Worm (Caenorhabditis elegans) whole organism, young adult: ENCODE measurements around the gene C46F11.4.
A peak's percentile ranks its signal among the peaks of the same experiment; 100 is the strongest.

Source experiments
- C06A6.2 ChIP-seq: fragments of 200-800 bp; sonication (Bioruptor generic); conservative IDR thresholded peaks from 2 replicates; pipeline ENCODE4 v1.3.6; 2022; ENCODE audit warnings: missing genetic modification characterization, missing compliant biosample characterization
- F52B5.7 ChIP-seq: sonication (generic microtip); optimal IDR thresholded peaks from 2 replicates; lab custom pipeline; 2016; ENCODE audit warnings: mild to moderate bottlenecking, missing genetic modification characterization, missing compliant biosample characterization
- F55B11.4 ChIP-seq: sonication (generic microtip); optimal IDR thresholded peaks from 2 replicates; lab custom pipeline; 2016; ENCODE audit warnings: missing compliant biosample characterization, missing genetic modification characterization, borderline replicate concordance; ENCODE audit not compliant: insufficient read depth
- F57C9.4 ChIP-seq: sonication (generic microtip); optimal IDR thresholded peaks from 2 replicates; lab custom pipeline; 2017; ENCODE audit warnings: mild to moderate bottlenecking, missing genetic modification characterization, missing compliant biosample characterization
- K12H6.12 ChIP-seq: fragments of 200-800 bp; sonication (Bioruptor generic); optimal IDR thresholded peaks from 2 replicates; lab custom pipeline; 2018; ENCODE audit warnings: mild to moderate bottlenecking, missing genetic modification characterization, missing compliant biosample characterization
- T26A5.8 ChIP-seq: sonication (generic microtip); optimal IDR thresholded peaks from 2 replicates; lab custom pipeline; 2016; ENCODE audit warnings: missing genetic modification characterization, missing compliant biosample characterization
- Y67H2A.10 ChIP-seq: fragments of 200-800 bp; sonication (Bioruptor generic); conservative IDR thresholded peaks from 2 replicates; pipeline ENCODE4 v1.3.6; 2022; ENCODE audit warnings: missing genetic modification reagents, missing genetic modification characterization, missing compliant biosample characterization
- Y79H2A.3 ChIP-seq: fragments of 200-800 bp; sonication (Bioruptor generic); conservative IDR thresholded peaks from 2 replicates; pipeline ENCODE4 v1.3.6; 2022; ENCODE audit warnings: missing genetic modification reagents, missing genetic modification characterization, missing compliant biosample characterization
- ama-1 ChIP-seq, 3 experiments: fragments of 150-350 bp in 1 of 3; sonication (generic microtip) in 2 of 3; optimal IDR thresholded peaks; 2 replicates each; lab custom pipeline; 2014 to 2018; ENCODE audit warnings: missing biosample characterization in 2 of 3, missing genetic modification characterization in 2 of 3, missing genetic modification reagents in 2 of 3
- aptf-2 ChIP-seq: fragments of 200-800 bp; sonication (Bioruptor generic); conservative IDR thresholded peaks from 2 replicates; pipeline ENCODE4 v1.3.6; 2022; ENCODE audit warnings: missing genetic modification reagents, missing genetic modification characterization, missing compliant biosample characterization
- aptf-3 ChIP-seq: fragments of 200-800 bp; sonication (Bioruptor generic); IDR thresholded peaks from 2 replicates; pipeline ENCODE4 v1.3.6; 2022; ENCODE audit warnings: missing genetic modification characterization, missing compliant biosample characterization
- athp-1 ChIP-seq: sonication (generic microtip); optimal IDR thresholded peaks from 2 replicates; lab custom pipeline; 2017; ENCODE audit warnings: mild to moderate bottlenecking, missing genetic modification characterization, missing compliant biosample characterization
- bed-2 ChIP-seq: fragments of 200-800 bp; sonication (Bioruptor generic); IDR thresholded peaks from 2 replicates; pipeline ENCODE4 v1.3.6; 2022; ENCODE audit warnings: missing genetic modification reagents, missing genetic modification characterization, missing compliant biosample characterization
- cebp-1 ChIP-seq, 2 experiments: fragments of 200-800 bp in 1 of 2; sonication (Bioruptor generic) in 1 of 2; sonication (generic microtip) in 1 of 2; IDR thresholded peaks in 1 of 2; optimal IDR thresholded peaks in 1 of 2; 2 replicates each; pipeline versions ENCODE4 v1.3.6 to Lab custom; 2017 to 2022; ENCODE audit warnings: missing compliant biosample characterization in 2 of 2, missing genetic modification characterization in 2 of 2, mild to moderate bottlenecking in 1 of 2, missing genetic modification reagents in 1 of 2, moderate library complexity in 1 of 2
- ceh-27 ChIP-seq: fragments of 200-800 bp; sonication (Bioruptor generic); optimal IDR thresholded peaks from 2 replicates; lab custom pipeline; 2018; ENCODE audit warnings: mild to moderate bottlenecking, missing genetic modification characterization, moderate library complexity, missing compliant biosample characterization
- ceh-40 ChIP-seq: fragments of 200-800 bp; sonication (Bioruptor generic); IDR thresholded peaks from 2 replicates; pipeline ENCODE4 v1.3.6; 2022; ENCODE audit warnings: missing genetic modification characterization, missing compliant biosample characterization
- dox-1 ChIP-seq: fragments of 200-800 bp; sonication (Bioruptor generic); IDR thresholded peaks from 2 replicates; pipeline ENCODE4 v1.3.6; 2022; ENCODE audit warnings: missing genetic modification reagents, missing genetic modification characterization, missing compliant biosample characterization
- egl-18 ChIP-seq: fragments of 200-800 bp; sonication (Bioruptor generic); IDR thresholded peaks from 2 replicates; pipeline ENCODE4 v1.3.6; 2022; ENCODE audit warnings: missing genetic modification reagents, missing genetic modification characterization, missing compliant biosample characterization
- egl-44 ChIP-seq: fragments of 200-800 bp; sonication (Bioruptor generic); IDR thresholded peaks from 2 replicates; pipeline ENCODE4 v1.3.6; 2022; ENCODE audit warnings: missing genetic modification reagents, missing genetic modification characterization, missing compliant biosample characterization
- hlh-12 ChIP-seq: sonication (generic microtip); optimal IDR thresholded peaks from 2 replicates; lab custom pipeline; 2016; ENCODE audit warnings: missing genetic modification characterization, missing compliant biosample characterization
- hlh-26 ChIP-seq: fragments of 200-800 bp; sonication (Bioruptor generic); conservative IDR thresholded peaks from 2 replicates; pipeline ENCODE4 v1.3.6; 2022; ENCODE audit warnings: missing genetic modification reagents, missing genetic modification characterization, missing compliant biosample characterization
- hmg-1.2 ChIP-seq: fragments of 200-800 bp; sonication (Bioruptor generic); IDR thresholded peaks from 2 replicates; pipeline ENCODE4 v1.3.6; 2022; ENCODE audit warnings: missing genetic modification reagents, missing genetic modification characterization, missing compliant biosample characterization
- hmg-20 ChIP-seq: fragments of 200-800 bp; sonication (Bioruptor generic); IDR thresholded peaks from 2 replicates; pipeline ENCODE4 v1.3.6; 2022; ENCODE audit warnings: missing genetic modification reagents, missing genetic modification characterization, missing compliant biosample characterization
- lag-1 ChIP-seq: fragments of 200-800 bp; sonication (Bioruptor generic); IDR thresholded peaks from 2 replicates; pipeline ENCODE4 v1.3.6; 2022; ENCODE audit warnings: missing genetic modification reagents, missing genetic modification characterization, missing compliant biosample characterization
- lin-26 ChIP-seq: fragments of 200-800 bp; sonication (Bioruptor generic); IDR thresholded peaks from 2 replicates; pipeline ENCODE4 v1.3.6; 2022; ENCODE audit warnings: missing genetic modification reagents, missing genetic modification characterization, missing compliant biosample characterization
- lin-40 ChIP-seq: sonication (generic microtip); optimal IDR thresholded peaks from 2 replicates; lab custom pipeline; 2016; ENCODE audit warnings: missing genetic modification characterization, mild to moderate bottlenecking, missing compliant biosample characterization, missing genotype, missing genetic modification reagents
- lsl-1 ChIP-seq: fragments of 200-800 bp; sonication (Bioruptor generic); optimal IDR thresholded peaks from 2 replicates; lab custom pipeline; 2018; ENCODE audit warnings: mild to moderate bottlenecking, missing genetic modification characterization, moderate library complexity, missing compliant biosample characterization
- madf-3 ChIP-seq: fragments of 200-800 bp; sonication (Bioruptor generic); IDR thresholded peaks from 2 replicates; pipeline ENCODE4 v1.3.6; 2022; ENCODE audit warnings: missing genetic modification reagents, missing genetic modification characterization, missing compliant biosample characterization
- mcd-1 ChIP-seq: fragments of 200-800 bp; sonication (Bioruptor generic); IDR thresholded peaks from 2 replicates; pipeline ENCODE4 v1.3.6; 2022; ENCODE audit warnings: missing genetic modification reagents, missing genetic modification characterization, missing compliant biosample characterization
- mel-28 ChIP-seq: sonication (generic microtip); optimal IDR thresholded peaks from 2 replicates; lab custom pipeline; 2016; ENCODE audit warnings: borderline replicate concordance, mild to moderate bottlenecking, missing genetic modification characterization, missing compliant biosample characterization
- nfya-2 ChIP-seq: fragments of 200-800 bp; sonication (Bioruptor generic); IDR thresholded peaks from 2 replicates; pipeline ENCODE4 v1.3.6; 2022; ENCODE audit warnings: missing genetic modification reagents, missing genetic modification characterization, missing compliant biosample characterization
- nfyb-1 ChIP-seq: fragments of 200-800 bp; sonication (Bioruptor generic); IDR thresholded peaks from 2 replicates; pipeline ENCODE4 v1.3.6; 2022; ENCODE audit warnings: missing genetic modification reagents, missing genetic modification characterization, missing compliant biosample characterization
- nhr-179 ChIP-seq: sonication (generic microtip); optimal IDR thresholded peaks from 2 replicates; lab custom pipeline; 2016; ENCODE audit warnings: mild to moderate bottlenecking, missing genetic modification characterization, missing compliant biosample characterization
- nhr-27 ChIP-seq: fragments of 200-800 bp; sonication (Bioruptor generic); optimal IDR thresholded peaks from 2 replicates; lab custom pipeline; 2018; ENCODE audit warnings: mild to moderate bottlenecking, missing genetic modification characterization, moderate library complexity, missing compliant biosample characterization
- pbrm-1 ChIP-seq: fragments of 200-800 bp; sonication (Bioruptor generic); IDR thresholded peaks from 2 replicates; pipeline ENCODE4 v1.3.6; 2022; ENCODE audit warnings: missing genetic modification reagents, missing genetic modification characterization, missing compliant biosample characterization
- repo-1 ChIP-seq: sonication (generic microtip); optimal IDR thresholded peaks from 2 replicates; lab custom pipeline; 2017; ENCODE audit warnings: mild to moderate bottlenecking, missing genetic modification characterization, missing compliant biosample characterization
- sdz-38 ChIP-seq: sonication (generic microtip); optimal IDR thresholded peaks from 2 replicates; lab custom pipeline; 2016; ENCODE audit warnings: missing genotype, missing genetic modification characterization, missing compliant biosample characterization
- snpc-1.1 ChIP-seq: sonication (generic microtip); optimal IDR thresholded peaks from 2 replicates; lab custom pipeline; 2017; ENCODE audit warnings: missing genetic modification characterization, mild to moderate bottlenecking, missing compliant biosample characterization, antibody characterized with exemption, moderate library complexity, missing genotype, missing genetic modification reagents; ENCODE audit not compliant: insufficient read depth
- snpc-3.4 ChIP-seq: sonication (generic microtip); optimal IDR thresholded peaks from 2 replicates; lab custom pipeline; 2017; ENCODE audit warnings: missing genetic modification characterization, mild to moderate bottlenecking, missing compliant biosample characterization, antibody characterized with exemption, moderate library complexity, missing genotype, missing genetic modification reagents
- somi-1 ChIP-seq: fragments of 200-800 bp; sonication (Bioruptor generic); optimal IDR thresholded peaks from 2 replicates; lab custom pipeline; 2018; ENCODE audit warnings: mild to moderate bottlenecking, missing genetic modification characterization, missing compliant biosample characterization
- sptf-2 ChIP-seq: fragments of 200-800 bp; sonication (Bioruptor generic); optimal IDR thresholded peaks from 2 replicates; lab custom pipeline; 2018; ENCODE audit warnings: mild to moderate bottlenecking, missing genetic modification characterization, missing compliant biosample characterization
- tlf-1 ChIP-seq: fragments of 200-800 bp; sonication (Bioruptor generic); optimal IDR thresholded peaks from 2 replicates; lab custom pipeline; 2018; ENCODE audit warnings: mild to moderate bottlenecking, missing genetic modification characterization, missing compliant biosample characterization

C46F11.4 gene

DNA sequence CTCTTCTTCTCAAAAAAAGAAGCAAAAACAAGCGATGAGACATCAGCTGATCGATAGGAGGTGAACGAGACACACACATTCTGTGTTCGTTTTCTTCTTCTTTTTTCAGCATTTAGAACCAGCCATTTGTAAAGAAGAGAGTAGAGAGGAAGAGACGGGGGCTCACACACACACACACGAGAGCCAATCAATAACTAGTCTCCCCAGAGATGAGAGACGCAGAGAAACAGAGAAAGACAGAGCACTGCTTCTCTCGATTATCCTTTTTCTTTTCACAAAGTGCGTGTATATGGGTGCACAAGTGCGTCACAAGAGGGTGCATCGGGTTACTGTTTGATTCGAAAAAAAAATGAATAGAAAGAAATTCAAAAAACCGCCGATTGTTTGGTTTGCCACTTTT, 13.3 kb upstream of the C46F11.4 start (continued):
- no peak for TF ChIP-seq T26A5.8
- TF ChIP-seq snpc-3.4 (tag; lab: Kevin White, UChicago) = no peak
- 0 out of 2 replicates have a peak, but pooled peaks have one; percentile 33 for TF ChIP-seq C06A6.2 (GFP tag; lab: Robert Waterston, UW)
- no peak for TF ChIP-seq aptf-2 (GFP tag; lab: Robert Waterston, UW)
- TF ChIP-seq nfyb-1 (GFP tag; lab: Robert Waterston, UW) = peak; percentile 66; the same call in 1 of the 2 replicates
- no peak for TF ChIP-seq cebp-1 (GFP tag; IDR thresholded peaks at IDR 0.05; lab: Robert Waterston, UW)
- TF ChIP-seq cebp-1 (tag; optimal IDR thresholded peaks at IDR 0.05; lab: Kevin White, UChicago) = peak; percentile 46
- TF ChIP-seq lsl-1 (GFP tag; lab: Kevin White, UChicago) = no peak
- no peak for TF ChIP-seq lin-26 (GFP tag; lab: Robert Waterston, UW)
- peak; percentile 44 for TF ChIP-seq mcd-1
- no peak for TF ChIP-seq F55B11.4 (tag; lab: Kevin White, UChicago)
- TF ChIP-seq madf-3 = 0 out of 2 replicates have a peak, but pooled peaks have one; percentile 60
- TF ChIP-seq ceh-27 (GFP tag; lab: Kevin White, UChicago) = peak; percentile 66
- TF ChIP-seq nfya-2 (GFP tag; lab: Robert Waterston, UW) = no peak
- peak; percentile 82 for TF ChIP-seq K12H6.12
- TF ChIP-seq F52B5.7 (tag; lab: Kevin White, UChicago) = no peak
- TF ChIP-seq nhr-27 (tag; lab: Kevin White, UChicago) = no peak
- TF ChIP-seq ceh-40 (GFP tag; lab: Robert Waterston, UW) = no peak

DNA sequence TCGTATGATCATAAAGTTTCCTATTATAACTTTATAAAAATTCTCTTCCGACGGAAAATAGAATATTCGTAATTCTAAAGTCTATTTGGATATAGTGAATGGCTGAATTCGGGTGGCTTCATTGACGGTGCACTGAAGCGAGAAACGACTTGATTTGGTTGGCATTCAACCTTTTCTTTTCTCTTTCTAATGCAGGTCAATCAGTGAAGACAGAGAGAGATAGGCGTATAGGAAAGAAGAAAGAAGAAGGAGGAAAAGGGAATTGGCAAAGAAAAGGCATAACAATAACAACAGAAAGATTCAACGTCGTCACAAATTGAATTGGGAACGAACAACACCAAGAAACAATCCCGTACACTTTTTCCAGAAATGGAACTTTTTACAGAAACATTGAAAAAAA, 11.4 kb upstream of the C46F11.4 start:
- no peak for TF ChIP-seq repo-1 (tag; lab: Kevin White, UChicago)
- TF ChIP-seq Y79H2A.3 (GFP tag; lab: Robert Waterston, UW) = no peak
- TF ChIP-seq F57C9.4 (tag; lab: Kevin White, UChicago) = no peak
- no peak for TF ChIP-seq hmg-20 (GFP tag; lab: Robert Waterston, UW)
- TF ChIP-seq somi-1 = no peak
- no peak for TF ChIP-seq T26A5.8
- no peak for TF ChIP-seq nhr-179 (tag; lab: Kevin White, UChicago)
- no peak for TF ChIP-seq mel-28 (tag; lab: Kevin White, UChicago)
- TF ChIP-seq hlh-12 (tag; lab: Kevin White, UChicago) = no peak
- TF ChIP-seq sptf-2 (GFP tag; lab: Kevin White, UChicago) = no peak
- no peak for TF ChIP-seq ceh-40 (GFP tag; lab: Robert Waterston, UW)
- no peak for TF ChIP-seq sdz-38 (tag; lab: Kevin White, UChicago)
- TF ChIP-seq aptf-2 (GFP tag; lab: Robert Waterston, UW) = no peak
- TF ChIP-seq lsl-1 (GFP tag; lab: Kevin White, UChicago) = no peak
- TF ChIP-seq athp-1 (tag; lab: Kevin White, UChicago) = no peak
- TF ChIP-seq, all 124 proteins: peak for 0

DNA sequence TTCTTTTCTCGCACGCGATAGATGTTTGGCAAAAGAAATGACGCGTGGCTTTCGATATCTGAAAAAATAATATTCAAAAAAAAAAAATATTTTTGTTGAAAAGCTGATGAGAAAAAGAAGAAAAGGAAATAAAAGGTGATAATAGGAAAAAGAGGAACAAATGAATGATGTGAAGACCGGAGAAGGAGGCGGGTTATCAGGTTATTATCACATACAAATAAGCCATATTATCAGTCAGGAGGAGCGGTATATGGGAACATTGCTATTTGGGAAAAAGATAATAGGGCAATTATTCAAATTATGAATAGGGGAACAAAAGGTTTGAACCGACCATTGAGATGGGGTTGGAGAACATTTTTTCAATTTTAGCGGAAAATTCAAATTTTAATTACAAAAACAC, 10.0 kb upstream of the C46F11.4 start:
- TF ChIP-seq Y79H2A.3 (GFP tag; lab: Robert Waterston, UW) = no peak
- TF ChIP-seq snpc-1.1 = no peak
- no peak for TF ChIP-seq hlh-26 (GFP tag; lab: Robert Waterston, UW)
- no peak for TF ChIP-seq egl-18 (GFP tag; lab: Robert Waterston, UW)
- TF ChIP-seq tlf-1 (GFP tag; lab: Kevin White, UChicago) = no peak
- TF ChIP-seq nfya-2 (GFP tag; lab: Robert Waterston, UW) = no peak
- no peak for TF ChIP-seq bed-2 (GFP tag; lab: Robert Waterston, UW)
- no peak for TF ChIP-seq egl-44 (GFP tag; lab: Robert Waterston, UW)
- TF ChIP-seq lin-40 = no peak
- no peak for TF ChIP-seq lag-1 (GFP tag; lab: Robert Waterston, UW)
- no peak for TF ChIP-seq dox-1 (GFP tag; lab: Robert Waterston, UW)
- no peak for TF ChIP-seq Y67H2A.10
- no peak for TF ChIP-seq ama-1 (optimal IDR thresholded peaks at IDR 0.05; lab: Kevin White, UChicago)
- TF ChIP-seq ama-1 (GFP tag; optimal IDR thresholded peaks at IDR 0.05; lab: Kevin White, UChicago) = no peak
- TF ChIP-seq hmg-1.2 (GFP tag; lab: Robert Waterston, UW) = no peak
- no peak for TF ChIP-seq aptf-3 (GFP tag; lab: Robert Waterston, UW)
- TF ChIP-seq pbrm-1 (GFP tag; lab: Robert Waterston, UW) = no peak
